Worm (Caenorhabditis elegans): ENCODE results near the gene srt-68.

ce11 chrV:5262999-5263398 lies 11.1 kb upstream of the srt-68 start, which contains the start of gene cest-30:
- TF ChIP-seq skn-1 (tag; optimal IDR thresholded peaks at IDR 0.05) (no peak), lsy-2 (tag; optimal IDR thresholded peaks at IDR 0.05) (no peak), egl-27 (tag; optimal IDR thresholded peaks at IDR 0.05) (no peak), mdl-1 (tag; optimal IDR thresholded peaks at IDR 0.05) (no peak), ceh-63 (GFP tag; optimal IDR thresholded peaks at IDR 0.05) (no peak), lin-15B (tag; optimal IDR thresholded peaks at IDR 0.05) (no peak), zip-4 (GFP tag; optimal IDR thresholded peaks at IDR 0.05) (no peak), ceh-90 (tag; optimal IDR thresholded peaks at IDR 0.05) (no peak), pax-3 (tag; optimal IDR thresholded peaks at IDR 0.05) (no peak), tbx-2 (tag; optimal IDR thresholded peaks at IDR 0.05) (no peak), nhr-12 (tag; optimal IDR thresholded peaks at IDR 0.05) (no peak)

Data from whole organism, L1 larva.